Fruit fly (Drosophila melanogaster) whole organism, pupa: ENCODE data around the gene Rph.
A peak's percentile ranks its signal among the peaks of the same experiment; 100 is the strongest.

Experiments used
- CG10348 ChIP-seq: fragments of 200-800 bp; sonication (Bioruptor generic); IDR thresholded peaks from 2 replicates; pipeline ENCODE4 v1.3.6; 2022; ENCODE audit warnings: missing biosample characterization, missing genetic modification characterization
- CG12605 ChIP-seq: fragments of 200-800 bp; sonication (Bioruptor generic); IDR thresholded peaks from 2 replicates; pipeline ENCODE4 v1.3.6; 2022; ENCODE audit warnings: missing biosample characterization, missing genetic modification characterization
- CG13204 ChIP-seq: fragments of 200-800 bp; sonication (Bioruptor generic); optimal IDR thresholded peaks from 2 replicates; lab custom pipeline; 2018; ENCODE audit warnings: missing biosample characterization, mild to moderate bottlenecking, missing genetic modification characterization, moderate library complexity
- CG14655 ChIP-seq: fragments of 200-800 bp; sonication (Bioruptor generic); optimal IDR thresholded peaks from 3 replicates; lab custom pipeline; 2017; ENCODE audit warnings: mild to moderate bottlenecking, missing biosample characterization, missing genetic modification reagents, missing genetic modification characterization
- CG15710 ChIP-seq: fragments of 200-800 bp; sonication (Bioruptor generic); optimal IDR thresholded peaks from 2 replicates; lab custom pipeline; 2018; ENCODE audit warnings: missing biosample characterization, mild to moderate bottlenecking, missing genetic modification characterization, moderate library complexity
- CG17806 ChIP-seq: fragments of 200-800 bp; sonication (Bioruptor generic); optimal IDR thresholded peaks from 2 replicates; lab custom pipeline; 2018; ENCODE audit warnings: missing biosample characterization, mild to moderate bottlenecking, missing genetic modification characterization, moderate library complexity
- CG32121 ChIP-seq: fragments of 200-800 bp; sonication (Bioruptor generic); IDR thresholded peaks from 2 replicates; pipeline ENCODE4 v1.3.6; 2022; ENCODE audit warnings: missing biosample characterization, missing genetic modification characterization
- CG34367 ChIP-seq: fragments of 200-800 bp; sonication (Bioruptor generic); optimal IDR thresholded peaks from 2 replicates; lab custom pipeline; 2018; ENCODE audit warnings: missing biosample characterization, mild to moderate bottlenecking, missing genetic modification characterization
- CG4496 ChIP-seq: fragments of 200-800 bp; sonication (Bioruptor generic); IDR thresholded peaks from 3 replicates; pipeline ENCODE4 v1.3.6; 2022; ENCODE audit warnings: missing biosample characterization, missing genetic modification characterization
- CG8159 ChIP-seq: fragments of 200-800 bp; sonication (Bioruptor generic); optimal IDR thresholded peaks from 3 replicates; lab custom pipeline; 2018; ENCODE audit warnings: missing biosample characterization, mild to moderate bottlenecking, missing genetic modification characterization, moderate library complexity
- CG8301 ChIP-seq: fragments of 200-800 bp; sonication (Bioruptor generic); optimal IDR thresholded peaks from 2 replicates; lab custom pipeline; 2018; ENCODE audit warnings: missing biosample characterization, mild to moderate bottlenecking, missing genetic modification characterization
- CG9948 ChIP-seq: fragments of 200-800 bp; sonication (Bioruptor generic); optimal IDR thresholded peaks from 2 replicates; lab custom pipeline; 2018; ENCODE audit warnings: missing biosample characterization, mild to moderate bottlenecking, missing genetic modification characterization, moderate library complexity
- D1 ChIP-seq: fragments of 200-800 bp; sonication (Bioruptor generic); optimal IDR thresholded peaks from 2 replicates; lab custom pipeline; 2018; ENCODE audit warnings: missing biosample characterization, mild to moderate bottlenecking, missing genetic modification characterization, moderate library complexity
- EcR ChIP-seq: fragments of 200-800 bp; sonication (Bioruptor generic); optimal IDR thresholded peaks from 3 replicates; lab custom pipeline; 2019; ENCODE audit warnings: missing biosample characterization, missing genetic modification characterization, mild to moderate bottlenecking, moderate library complexity, missing genetic modification reagents
- Ets98B ChIP-seq: fragments of 200-800 bp; sonication (Bioruptor generic); IDR thresholded peaks from 2 replicates; pipeline ENCODE4 v1.3.6; 2022; ENCODE audit warnings: missing biosample characterization, missing genetic modification characterization
- Pif1A ChIP-seq: fragments of 200-800 bp; sonication (Bioruptor generic); optimal IDR thresholded peaks from 3 replicates; lab custom pipeline; 2016; ENCODE audit warnings: missing biosample characterization, missing genetic modification characterization
- Pif1B ChIP-seq: fragments of 200-800 bp; sonication (Bioruptor generic); optimal IDR thresholded peaks from 3 replicates; lab custom pipeline; 2016; ENCODE audit warnings: missing biosample characterization, missing genetic modification characterization
- Snoo ChIP-seq: fragments of 200-800 bp; sonication (Bioruptor generic); optimal IDR thresholded peaks from 3 replicates; lab custom pipeline; 2017; ENCODE audit warnings: missing biosample characterization, mild to moderate bottlenecking, missing genetic modification characterization, inconsistent platforms
- fd96Ca ChIP-seq: fragments of 200-800 bp; sonication (Bioruptor generic); IDR thresholded peaks from 3 replicates; pipeline ENCODE4 v1.3.6; 2022; ENCODE audit warnings: missing biosample characterization, missing genetic modification characterization
- gl ChIP-seq: fragments of 200-800 bp; sonication (Bioruptor generic); optimal IDR thresholded peaks from 2 replicates; lab custom pipeline; 2018; ENCODE audit warnings: missing biosample characterization, mild to moderate bottlenecking, missing genetic modification characterization
- rn ChIP-seq: fragments of 200-800 bp; sonication (Bioruptor generic); IDR thresholded peaks from 2 replicates; pipeline ENCODE4 v1.3.6; 2022; ENCODE audit warnings: missing biosample characterization, missing genetic modification characterization

Gene Rph

dm6 chrX:10740953-10741500, 16.4 kb downstream of the Rph start:
- TF ChIP-seq rn (GFP tag; lab: Robert Waterston, UW): no peak
- TF ChIP-seq D1: no peak
- TF ChIP-seq gl (tag; lab: Kevin White, UChicago): no peak
- TF ChIP-seq CG4496 (GFP tag; lab: Robert Waterston, UW): no peak; the same call in 2 of the 3 replicates
- TF ChIP-seq CG8301 (tag; lab: Kevin White, UChicago): no peak
- TF ChIP-seq CG15710 (tag; lab: Kevin White, UChicago): no peak
- TF ChIP-seq CG14655 (GFP tag; lab: Kevin White, UChicago): peak; percentile 28
- no peak for TF ChIP-seq EcR (GFP tag; lab: Kevin White, UChicago)
- TF ChIP-seq Ets98B: no peak
- no peak for TF ChIP-seq CG32121 (GFP tag; lab: Robert Waterston, UW)
- no peak for TF ChIP-seq CG10348 (GFP tag; lab: Robert Waterston, UW)
- TF ChIP-seq CG17806 (tag; lab: Kevin White, UChicago): peak; percentile 15
- TF ChIP-seq CG9948 (tag; lab: Kevin White, UChicago): peak; percentile 26
- TF ChIP-seq fd96Ca (GFP tag; lab: Robert Waterston, UW): no peak
- no peak for TF ChIP-seq Snoo (tag; lab: Kevin White, UChicago)
- 0 out of 2 replicates have a peak, but pooled peaks have one; percentile 14 for TF ChIP-seq CG12605 (GFP tag; lab: Robert Waterston, UW)
- TF ChIP-seq CG13204 (GFP tag; lab: Kevin White, UChicago): no peak
- no peak for TF ChIP-seq CG34367 (tag; lab: Kevin White, UChicago)
- no peak for TF ChIP-seq Pif1B (GFP tag; lab: Kevin White, UChicago)
- no peak for TF ChIP-seq Pif1A (GFP tag; lab: Kevin White, UChicago)
- peak; percentile 37 for TF ChIP-seq CG8159

- TF ChIP-seq Snoo (tag; lab: Kevin White, UChicago) (no peak), CG10348 (GFP tag; lab: Robert Waterston, UW) (no peak), CG15710 (tag; lab: Kevin White, UChicago) (no peak), CG8301 (tag; lab: Kevin White, UChicago) (no peak), D1 (no peak), CG32121 (GFP tag; lab: Robert Waterston, UW) (no peak), CG14655 (GFP tag; lab: Kevin White, UChicago) (no peak), CG13204 (GFP tag; lab: Kevin White, UChicago) (no peak)
These were observed 17.6 kb downstream of the Rph start for dm6 chrX:10739614-10740436.

dm6 chrX:10738835-10739371, 18.6 kb downstream of the Rph start:
- no peak for TF ChIP-seq CG14655 (GFP tag; lab: Kevin White, UChicago)
- TF ChIP-seq CG15710 (tag; lab: Kevin White, UChicago): peak; percentile 35
- TF ChIP-seq CG8301 (tag; lab: Kevin White, UChicago): no peak
- TF ChIP-seq gl (tag; lab: Kevin White, UChicago): peak; percentile 51
- TF ChIP-seq CG10348 (GFP tag; lab: Robert Waterston, UW): no peak
- TF ChIP-seq fd96Ca (GFP tag; lab: Robert Waterston, UW): peak; percentile 44; the same call in 1 of the 3 replicates
- no peak for TF ChIP-seq Snoo (tag; lab: Kevin White, UChicago)
- TF ChIP-seq CG34367 (tag; lab: Kevin White, UChicago): no peak
- peak; percentile 16 for TF ChIP-seq CG9948 (tag; lab: Kevin White, UChicago)
- TF ChIP-seq CG12605 (GFP tag; lab: Robert Waterston, UW): peak; percentile 60; the same call in 1 of the 2 replicates
- TF ChIP-seq CG13204 (GFP tag; lab: Kevin White, UChicago): peak; percentile 72
- TF ChIP-seq Pif1A (GFP tag; lab: Kevin White, UChicago): peak; percentile 44
- TF ChIP-seq EcR (GFP tag; lab: Kevin White, UChicago): peak; percentile 25
- TF ChIP-seq D1: no peak
- TF ChIP-seq CG17806 (tag; lab: Kevin White, UChicago): no peak
- peak; percentile 30; the same call in 1 of the 2 replicates for TF ChIP-seq Ets98B
- TF ChIP-seq CG4496 (GFP tag; lab: Robert Waterston, UW): no peak; the same call in 2 of the 3 replicates
- no peak for TF ChIP-seq CG32121 (GFP tag; lab: Robert Waterston, UW)
- no peak for TF ChIP-seq rn (GFP tag; lab: Robert Waterston, UW)
- TF ChIP-seq Pif1B (GFP tag; lab: Kevin White, UChicago): no peak
- TF ChIP-seq CG8159: peak; percentile 34

DNA sequence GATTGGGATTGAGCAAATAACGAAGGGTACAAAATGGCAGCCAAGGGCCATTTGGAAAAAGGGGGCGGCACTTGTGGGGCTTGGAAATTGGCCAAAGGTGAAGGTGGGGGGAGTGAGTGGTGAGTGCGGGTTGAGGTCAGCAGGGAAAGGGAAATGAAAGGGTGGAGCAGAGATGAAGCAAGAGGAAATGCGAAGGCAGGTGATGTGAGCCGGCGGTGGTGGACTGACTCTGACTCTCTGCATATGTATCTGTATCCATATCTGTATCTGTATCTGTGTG, 19.4 kb downstream of the Rph start:
- peak; percentile 10 for TF ChIP-seq gl (tag; lab: Kevin White, UChicago)
- TF ChIP-seq CG4496 (GFP tag; lab: Robert Waterston, UW): no peak

- TF ChIP-seq gl (tag; lab: Kevin White, UChicago) (peak; percentile 36), CG8301 (tag; lab: Kevin White, UChicago) (peak; percentile 91), rn (GFP tag; lab: Robert Waterston, UW) (peak; percentile 50; the same call in 1 of the 2 replicates), CG10348 (GFP tag; lab: Robert Waterston, UW) (peak; percentile 64), CG34367 (tag; lab: Kevin White, UChicago) (peak; percentile 69), CG4496 (GFP tag; lab: Robert Waterston, UW) (peak; percentile 95), EcR (GFP tag; lab: Kevin White, UChicago) (no peak), CG32121 (GFP tag; lab: Robert Waterston, UW) (peak; percentile 92), Ets98B (peak; percentile 91), CG15710 (tag; lab: Kevin White, UChicago) (peak; percentile 68), CG14655 (GFP tag; lab: Kevin White, UChicago) (peak; percentile 92), D1 (no peak), Pif1A (GFP tag; lab: Kevin White, UChicago) (peak; percentile 83), fd96Ca (GFP tag; lab: Robert Waterston, UW) (peak; percentile 94), Snoo (tag; lab: Kevin White, UChicago) (peak; percentile 37), Pif1B (GFP tag; lab: Kevin White, UChicago) (peak; percentile 59), CG8159 (peak; percentile 63), CG17806 (tag; lab: Kevin White, UChicago) (peak; percentile 71), CG9948 (tag; lab: Kevin White, UChicago) (peak; percentile 70), CG13204 (GFP tag; lab: Kevin White, UChicago) (no peak), CG12605 (GFP tag; lab: Robert Waterston, UW) (peak; percentile 77)
These were observed 19.9 kb downstream of the Rph start for dm6 chrX:10737422-10738150.
